Worm (Caenorhabditis elegans) whole organism, young adult: ENCODE measurements around the gene M01E10.3.

Source experiments
- C17E4.6 ChIP-seq: fragments of 200-800 bp; sonication (Bioruptor generic); IDR thresholded peaks from 2 replicates; pipeline ENCODE4 v1.3.6; 2022; ENCODE audit warnings: missing genetic modification reagents, missing genetic modification characterization, missing compliant biosample characterization
- D2030.7 ChIP-seq: fragments of 200-800 bp; sonication (Bioruptor generic); IDR thresholded peaks from 2 replicates; pipeline ENCODE4 v1.3.6; 2022; ENCODE audit warnings: missing genetic modification reagents, missing genetic modification characterization, missing compliant biosample characterization
- Y53F4B.3 ChIP-seq: fragments of 200-800 bp; sonication (Bioruptor generic); IDR thresholded peaks from 2 replicates; pipeline ENCODE4 v1.3.6; 2022; ENCODE audit warnings: missing genetic modification reagents, missing genetic modification characterization, missing compliant biosample characterization
- cebp-2 ChIP-seq: fragments of 200-800 bp; sonication (Bioruptor generic); IDR thresholded peaks from 2 replicates; pipeline ENCODE4 v1.3.6; 2022; ENCODE audit warnings: missing genetic modification characterization, missing compliant biosample characterization
- die-1 ChIP-seq: sonication (generic microtip); optimal IDR thresholded peaks from 2 replicates; lab custom pipeline; 2016; ENCODE audit warnings: missing genotype, mild to moderate bottlenecking, missing genetic modification characterization, missing compliant biosample characterization
- dpl-1 ChIP-seq: fragments of 150-350 bp; optimal IDR thresholded peaks from 2 replicates; lab custom pipeline; 2014; ENCODE audit warnings: missing biosample characterization, missing genetic modification reagents, missing genetic modification characterization
- ets-4 ChIP-seq: fragments of 200-800 bp; sonication (Bioruptor generic); optimal IDR thresholded peaks from 2 replicates; lab custom pipeline; 2018; ENCODE audit warnings: mild to moderate bottlenecking, missing genetic modification characterization, missing compliant biosample characterization
- hsf-1 ChIP-seq: fragments of 200-800 bp; sonication (Bioruptor generic); IDR thresholded peaks from 2 replicates; pipeline ENCODE4 v1.3.6; 2022; ENCODE audit warnings: missing genetic modification reagents, missing genetic modification characterization, missing compliant biosample characterization
- let-607 ChIP-seq, 2 experiments: fragments of 200-800 bp in 1 of 2; sonication (Bioruptor generic) in 1 of 2; sonication (generic microtip) in 1 of 2; optimal IDR thresholded peaks; 2 replicates each; lab custom pipeline; 2016 to 2018; ENCODE audit warnings: mild to moderate bottlenecking in 2 of 2, missing compliant biosample characterization in 2 of 2, missing genetic modification characterization in 2 of 2, moderate library complexity in 2 of 2, missing genotype in 1 of 2
- nhr-90 ChIP-seq: sonication (generic microtip); optimal IDR thresholded peaks from 2 replicates; lab custom pipeline; 2016; ENCODE audit warnings: missing genotype, mild to moderate bottlenecking, missing genetic modification characterization, missing compliant biosample characterization
- snpc-1.1 ChIP-seq: sonication (generic microtip); optimal IDR thresholded peaks from 2 replicates; lab custom pipeline; 2017; ENCODE audit warnings: missing genetic modification characterization, mild to moderate bottlenecking, missing compliant biosample characterization, antibody characterized with exemption, moderate library complexity, missing genotype, missing genetic modification reagents; ENCODE audit not compliant: insufficient read depth
- unc-62 ChIP-seq: fragments of 150-350 bp; optimal IDR thresholded peaks from 2 replicates; lab custom pipeline; 2014; ENCODE audit warnings: missing biosample characterization, missing genetic modification reagents, missing genetic modification characterization
- ztf-6 ChIP-seq: fragments of 200-800 bp; sonication (Bioruptor generic); IDR thresholded peaks from 2 replicates; pipeline ENCODE4 v1.3.6; 2022; ENCODE audit warnings: missing genetic modification reagents, missing genetic modification characterization, missing compliant biosample characterization

ce11 chrIII:2098185-2098584 lies 44.2 kb upstream of the M01E10.3 start:
- no peak for TF ChIP-seq unc-62 (GFP tag; lab: Kevin White, UChicago)
- TF ChIP-seq D2030.7 (GFP tag; lab: Robert Waterston, UW), result no peak
- no peak for TF ChIP-seq ztf-6
- TF ChIP-seq hsf-1 (GFP tag; lab: Robert Waterston, UW), result no peak
- no peak for TF ChIP-seq nhr-90 (tag; lab: Kevin White, UChicago)
- TF ChIP-seq C17E4.6 (GFP tag; lab: Robert Waterston, UW), result no peak
- TF ChIP-seq cebp-2, result no peak
- TF ChIP-seq ets-4 (GFP tag; lab: Kevin White, UChicago), result no peak
- TF ChIP-seq let-607 (tag; optimal IDR thresholded peaks at IDR 0.05; lab: Kevin White, UChicago), result no peak
- TF ChIP-seq dpl-1, result no peak
- no peak for TF ChIP-seq die-1 (tag; lab: Kevin White, UChicago)
- no peak for TF ChIP-seq Y53F4B.3 (GFP tag; lab: Robert Waterston, UW)
- TF ChIP-seq snpc-1.1, result no peak
